Worm (Caenorhabditis elegans): ENCODE results near the gene snb-1.
A peak's percentile ranks its signal among the peaks of the same experiment; 100 is the strongest.

The snb-1 gene

DNA sequence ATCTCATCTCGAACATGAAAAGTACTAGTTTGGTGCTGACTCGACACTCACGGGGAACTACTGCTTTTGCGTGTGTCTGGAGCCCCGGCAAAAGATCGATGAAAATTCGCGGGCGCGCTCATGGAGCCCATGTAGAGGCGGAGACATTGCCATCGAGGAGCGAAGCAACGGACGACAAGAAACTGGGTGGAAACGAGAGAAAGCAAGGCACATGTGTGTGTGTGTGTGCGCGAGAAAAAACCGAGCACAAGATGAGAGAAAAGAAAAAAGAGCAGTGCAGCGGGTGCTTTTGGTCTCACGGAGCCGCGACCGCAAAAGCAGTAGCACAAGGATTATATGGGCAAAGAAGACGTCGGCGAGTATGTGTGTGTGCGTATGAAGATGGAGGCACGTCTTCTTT, 2.5 kb upstream of the snb-1 start (continued):
- no peak for TF ChIP-seq nhr-43 (tag; optimal IDR thresholded peaks at IDR 0.05; ENCODE audit: poor library complexity, severe bottlenecking)
- TF ChIP-seq mdl-1 (tag; optimal IDR thresholded peaks at IDR 0.05), result no peak
- no peak for TF ChIP-seq nhr-25 (tag; optimal IDR thresholded peaks at IDR 0.05)
- TF ChIP-seq fkh-10 (GFP tag; optimal IDR thresholded peaks at IDR 0.05), result no peak
- TF ChIP-seq elt-3 (tag; optimal IDR thresholded peaks at IDR 0.05), result no peak
- no peak for TF ChIP-seq nhr-28 (tag; optimal IDR thresholded peaks at IDR 0.05)
- TF ChIP-seq jun-1 (tag; optimal IDR thresholded peaks at IDR 0.05), result no peak
- TF ChIP-seq nhr-76 (tag; optimal IDR thresholded peaks at IDR 0.05), result no peak
- TF ChIP-seq nhr-77 (tag; optimal IDR thresholded peaks at IDR 0.05), result no peak
- TF ChIP-seq aly-2 (tag; optimal IDR thresholded peaks at IDR 0.05), result no peak
- TF ChIP-seq lin-39 (tag; optimal IDR thresholded peaks at IDR 0.05), result peak; percentile 86
- TF ChIP-seq fos-1 (tag; optimal IDR thresholded peaks at IDR 0.05), result no peak
- TF ChIP-seq ZK546.5 (tag; optimal IDR thresholded peaks at IDR 0.05), result no peak
- TF ChIP-seq elt-1 (tag; optimal IDR thresholded peaks at IDR 0.05), result no peak
- TF ChIP-seq zag-1 (tag; optimal IDR thresholded peaks at IDR 0.05), result no peak
- TF ChIP-seq daf-12 (tag; optimal IDR thresholded peaks at IDR 0.05), result no peak

DNA sequence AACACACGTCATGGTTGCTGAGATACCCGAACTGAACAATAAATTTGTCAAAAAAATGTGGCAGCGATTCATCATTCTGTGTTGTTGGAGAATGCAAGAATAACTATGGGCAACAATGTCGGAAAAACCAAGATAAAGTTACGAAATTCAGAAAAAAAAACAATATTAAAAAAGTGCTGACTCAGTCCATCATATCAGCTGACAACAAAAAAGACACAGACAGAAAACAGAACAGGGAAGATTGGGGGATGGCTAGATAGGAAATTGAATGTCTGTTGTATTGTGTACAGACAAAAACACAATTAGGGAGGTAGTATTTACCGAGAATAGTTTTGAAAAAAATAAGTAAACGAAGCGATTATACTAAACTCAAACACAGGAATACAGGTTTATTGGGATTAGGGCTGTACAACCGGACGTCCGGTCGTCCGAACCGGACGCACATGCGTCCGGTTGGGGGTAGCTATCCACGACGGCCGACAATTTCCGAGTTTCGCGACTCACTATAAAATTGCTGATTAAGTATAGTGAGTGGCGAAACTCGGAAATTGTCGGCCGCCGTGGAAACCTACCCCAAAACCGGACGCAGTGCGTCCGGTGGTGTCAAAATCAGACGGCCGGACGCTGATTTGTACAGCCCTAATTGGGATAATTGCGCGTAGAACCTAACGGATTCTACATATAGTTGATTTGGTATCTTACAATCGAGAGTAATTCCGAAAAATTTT, 1.4 kb upstream of the snb-1 start:
- no peak for TF ChIP-seq egl-5 (tag; optimal IDR thresholded peaks at IDR 0.05)
- no peak for TF ChIP-seq tbx-2 (tag; optimal IDR thresholded peaks at IDR 0.05)
- TF ChIP-seq sea-2 (GFP tag; optimal IDR thresholded peaks at IDR 0.05), result no peak
- TF ChIP-seq daf-12 (tag; optimal IDR thresholded peaks at IDR 0.05), result no peak
- TF ChIP-seq jun-1 (tag; optimal IDR thresholded peaks at IDR 0.05), result no peak
- no peak for TF ChIP-seq nhr-43 (tag; optimal IDR thresholded peaks at IDR 0.05; ENCODE audit: poor library complexity, severe bottlenecking)
- TF ChIP-seq elt-2 (tag; optimal IDR thresholded peaks at IDR 0.05), result peak; percentile 12
- TF ChIP-seq ceh-28 (tag; optimal IDR thresholded peaks at IDR 0.05), result peak; percentile 7
- no peak for TF ChIP-seq lsy-12 (tag; optimal IDR thresholded peaks at IDR 0.05)
- no peak for TF ChIP-seq pqm-1 (tag; optimal IDR thresholded peaks at IDR 0.05)
- no peak for TF ChIP-seq unc-62 (GFP tag; optimal IDR thresholded peaks at IDR 0.05)
- no peak for TF ChIP-seq R02D3.7 (tag; optimal IDR thresholded peaks at IDR 0.05)
- no peak for TF ChIP-seq nfya-1 (tag; optimal IDR thresholded peaks at IDR 0.05; ENCODE audit: insufficient read depth)
- TF ChIP-seq pha-4 (tag; optimal IDR thresholded peaks at IDR 0.05), result peak; percentile 59
- no peak for TF ChIP-seq fos-1 (tag; optimal IDR thresholded peaks at IDR 0.05)
- TF ChIP-seq mdl-1 (tag; optimal IDR thresholded peaks at IDR 0.05), result no peak
- no peak for TF ChIP-seq mml-1 (tag; optimal IDR thresholded peaks at IDR 0.05)
- no peak for TF ChIP-seq nhr-76 (tag; optimal IDR thresholded peaks at IDR 0.05)
- TF ChIP-seq nhr-23 (tag; optimal IDR thresholded peaks at IDR 0.05), result no peak
- TF ChIP-seq ceh-9 (tag; optimal IDR thresholded peaks at IDR 0.05), result no peak
- TF ChIP-seq fkh-2 (tag; optimal IDR thresholded peaks at IDR 0.05), result no peak
- TF ChIP-seq nhr-237 (tag; optimal IDR thresholded peaks at IDR 0.05), result no peak
- TF ChIP-seq ceh-16 (tag; optimal IDR thresholded peaks at IDR 0.05), result no peak

DNA sequence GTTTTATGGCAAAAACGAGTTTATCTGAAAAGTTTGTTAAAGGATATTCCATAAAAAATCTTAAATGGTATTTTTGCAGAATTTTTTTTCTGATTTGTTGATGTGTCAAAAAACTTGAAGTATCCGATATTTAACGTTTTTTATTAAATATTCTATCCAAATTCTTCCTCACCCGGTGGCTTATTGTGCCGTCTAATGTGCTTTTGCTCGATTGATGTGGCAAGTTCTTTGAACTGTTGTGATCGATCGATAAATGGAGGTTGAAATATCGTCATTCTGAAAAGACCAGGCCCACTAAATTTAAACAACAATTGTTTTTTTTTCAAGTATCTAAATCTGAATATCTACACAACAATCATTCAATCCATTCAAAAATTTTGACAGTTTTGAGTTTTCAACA, 1.1 kb downstream of the snb-1 start, which contains the start of gene syx-18:
syx-18 (minus strand) TSS at position 276 of the 400 bp plus-strand sequence.
- TF ChIP-seq aly-2 (tag; optimal IDR thresholded peaks at IDR 0.05), result no peak
- peak; percentile 62 for TF ChIP-seq ama-1 (optimal IDR thresholded peaks at IDR 0.05)

DNA sequence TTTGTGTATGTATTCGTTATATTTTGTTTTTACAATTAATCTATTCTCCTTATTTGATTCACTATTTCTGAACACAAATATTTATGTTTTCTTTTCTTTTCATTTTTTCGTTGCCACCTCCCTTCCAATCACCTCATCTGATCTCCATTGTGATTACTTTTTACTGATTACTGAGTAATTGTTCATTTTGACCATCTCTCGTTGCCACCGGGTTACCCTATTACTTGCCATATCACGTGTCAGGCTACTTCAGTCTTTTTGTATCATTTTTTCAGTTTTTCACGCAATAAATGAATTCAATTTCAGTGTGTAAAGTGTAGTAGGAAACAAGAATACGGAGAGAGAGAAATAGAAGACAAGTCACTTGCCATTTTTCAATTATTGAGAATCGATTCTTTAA, 4.2 kb downstream of the snb-1 start, which contains the start of gene T10H9.8:
T10H9.8 (plus strand) TSS at position 301 of the 400 bp plus-strand sequence.
- TF ChIP-seq egl-5 (tag; optimal IDR thresholded peaks at IDR 0.05), result no peak
- TF ChIP-seq pha-4 (tag; optimal IDR thresholded peaks at IDR 0.05), result no peak
- no peak for TF ChIP-seq nhr-23 (tag; optimal IDR thresholded peaks at IDR 0.05)
- no peak for TF ChIP-seq nhr-77 (tag; optimal IDR thresholded peaks at IDR 0.05)
- TF ChIP-seq ceh-28 (tag; optimal IDR thresholded peaks at IDR 0.05), result no peak
- TF ChIP-seq sea-2 (GFP tag; optimal IDR thresholded peaks at IDR 0.05), result no peak

DNA sequence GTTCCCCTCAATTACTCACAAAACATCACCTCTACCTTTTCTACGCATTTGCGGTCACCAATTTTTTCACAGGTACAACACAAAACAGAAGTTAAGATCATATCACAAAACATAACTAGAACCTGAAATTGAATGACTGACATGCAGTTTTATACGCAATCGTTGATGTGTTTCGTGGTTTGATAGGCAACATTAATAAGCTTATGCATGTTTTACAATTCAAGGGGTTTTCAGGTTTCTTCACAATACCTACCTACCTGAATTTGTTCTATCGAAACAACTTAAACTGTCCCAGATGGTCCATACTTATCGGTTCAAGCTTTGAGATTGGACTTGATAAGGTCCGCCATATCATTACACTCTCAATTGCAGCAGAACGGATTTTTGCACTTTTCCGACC, 5.8 kb downstream of the snb-1 start:
- TF ChIP-seq nhr-76 (tag; optimal IDR thresholded peaks at IDR 0.05) (no peak), ama-1 (optimal IDR thresholded peaks at IDR 0.05) (no peak), pqm-1 (tag; optimal IDR thresholded peaks at IDR 0.05) (no peak), egl-27 (tag; optimal IDR thresholded peaks at IDR 0.05) (no peak), ceh-9 (tag; optimal IDR thresholded peaks at IDR 0.05) (no peak), lin-15B (tag; optimal IDR thresholded peaks at IDR 0.05) (no peak), unc-39 (tag; optimal IDR thresholded peaks at IDR 0.05) (no peak)

All from whole organism, L3 larva.